Fruit fly (Drosophila melanogaster) whole organism, embryonic: ENCODE data around the gene CG3038.

Experiments
- Adf1 ChIP-seq: fragments of 200-800 bp; sonication (Bioruptor generic); IDR thresholded peaks from 2 replicates; pipeline ENCODE4 v1.3.6; 2022; ENCODE audit warnings: missing biosample characterization, missing genetic modification characterization
- Bgb ChIP-seq: fragments of 200-800 bp; sonication (Bioruptor generic); IDR thresholded peaks from 2 replicates; pipeline ENCODE4 v1.3.6; 2022; ENCODE audit warnings: missing biosample characterization, missing genetic modification characterization; ENCODE audit not compliant: partially characterized antibody
- CG1024 ChIP-seq: fragments of 200-800 bp; sonication (Bioruptor generic); IDR thresholded peaks from 2 replicates; pipeline ENCODE4 v1.3.6; 2022; ENCODE audit warnings: missing biosample characterization, missing genetic modification characterization
- CG1233 ChIP-seq: fragments of 200-800 bp; sonication (Bioruptor generic); optimal IDR thresholded peaks from 4 replicates; lab custom pipeline; 2018; ENCODE audit warnings: missing biosample characterization, mild to moderate bottlenecking, missing genetic modification characterization
- CG12769 ChIP-seq: fragments of 200-800 bp; sonication (Bioruptor generic); optimal IDR thresholded peaks from 2 replicates; lab custom pipeline; 2019; ENCODE audit warnings: missing biosample characterization, mild to moderate bottlenecking, missing genetic modification characterization, moderate library complexity
- CG14441 ChIP-seq: fragments of 200-800 bp; sonication (Bioruptor generic); IDR thresholded peaks from 2 replicates; pipeline ENCODE4 v1.3.6; 2022; ENCODE audit warnings: missing biosample characterization, missing genetic modification characterization
- CG14710 ChIP-seq: fragments of 200-800 bp; sonication (Bioruptor generic); optimal IDR thresholded peaks from 3 replicates; lab custom pipeline; 2019; ENCODE audit warnings: missing biosample characterization, mild to moderate bottlenecking, missing genetic modification characterization, moderate library complexity
- CG15269 ChIP-seq: fragments of 200-800 bp; sonication (Bioruptor generic); optimal IDR thresholded peaks from 2 replicates; lab custom pipeline; 2018; ENCODE audit warnings: missing biosample characterization, mild to moderate bottlenecking, missing genetic modification characterization, moderate library complexity
- CG1602 ChIP-seq: fragments of 200-800 bp; sonication (Bioruptor generic); optimal IDR thresholded peaks from 3 replicates; lab custom pipeline; 2016; ENCODE audit warnings: missing biosample characterization, missing genetic modification characterization
- CG1603 ChIP-seq: fragments of 200-800 bp; sonication (Bioruptor generic); optimal IDR thresholded peaks from 2 replicates; lab custom pipeline; 2019; ENCODE audit warnings: missing biosample characterization, mild to moderate bottlenecking, missing genetic modification characterization, moderate library complexity
- CG17385 ChIP-seq: fragments of 200-800 bp; sonication (Bioruptor generic); optimal IDR thresholded peaks from 3 replicates; lab custom pipeline; 2018; ENCODE audit warnings: missing biosample characterization, mild to moderate bottlenecking, missing genetic modification characterization
- CG17568 ChIP-seq: fragments of 200-800 bp; sonication (Bioruptor generic); optimal IDR thresholded peaks from 2 replicates; lab custom pipeline; 2018; ENCODE audit warnings: missing biosample characterization, mild to moderate bottlenecking, missing genetic modification characterization, moderate library complexity
- CG17612 ChIP-seq: fragments of 200-800 bp; sonication (Bioruptor generic); IDR thresholded peaks from 2 replicates; pipeline ENCODE4 v1.3.6; 2022; ENCODE audit warnings: missing biosample characterization, missing genetic modification characterization
- CG17802 ChIP-seq: fragments of 200-800 bp; sonication (Bioruptor generic); optimal IDR thresholded peaks from 2 replicates; lab custom pipeline; 2018; ENCODE audit warnings: missing biosample characterization, mild to moderate bottlenecking, missing genetic modification characterization, moderate library complexity
- CG18599 ChIP-seq: fragments of 200-800 bp; sonication (Bioruptor generic); optimal IDR thresholded peaks from 3 replicates; lab custom pipeline; 2017; ENCODE audit warnings: missing biosample characterization, missing genetic modification characterization, mild to moderate bottlenecking, moderate library complexity, missing genetic modification reagents
- CG2712 ChIP-seq: fragments of 200-800 bp; optimal IDR thresholded peaks from 3 replicates; lab custom pipeline; 2019; ENCODE audit warnings: missing biosample characterization, mild to moderate bottlenecking, missing genetic modification characterization, moderate library complexity
- CG2875 ChIP-seq: fragments of 200-800 bp; sonication (Bioruptor generic); optimal IDR thresholded peaks from 2 replicates; lab custom pipeline; 2017; ENCODE audit warnings: missing biosample characterization, mild to moderate bottlenecking, missing genetic modification characterization, missing genetic modification reagents
- CG31388 ChIP-seq: fragments of 200-800 bp; sonication (Bioruptor generic); optimal IDR thresholded peaks from 2 replicates; lab custom pipeline; 2016; ENCODE audit warnings: missing biosample characterization, missing genetic modification characterization
- CG3847 ChIP-seq: fragments of 200-800 bp; sonication (Bioruptor generic); IDR thresholded peaks from 2 replicates; pipeline ENCODE4 v1.3.6; 2022; ENCODE audit warnings: missing biosample characterization, missing genetic modification characterization
- CG4424 ChIP-seq: fragments of 200-800 bp; sonication (Bioruptor generic); optimal IDR thresholded peaks from 3 replicates; lab custom pipeline; 2016; ENCODE audit warnings: missing biosample characterization, missing genetic modification characterization
- CG4854 ChIP-seq: fragments of 200-800 bp; sonication (Bioruptor generic); optimal IDR thresholded peaks from 2 replicates; lab custom pipeline; 2016; ENCODE audit warnings: missing biosample characterization, missing genetic modification characterization, inconsistent platforms
- CG6175 ChIP-seq: fragments of 200-800 bp; sonication (Bioruptor generic); IDR thresholded peaks from 3 replicates; pipeline ENCODE4 v1.3.6; 2022; ENCODE audit warnings: missing biosample characterization, missing genetic modification characterization
- CG6654 ChIP-seq: fragments of 200-800 bp; sonication (Bioruptor generic); optimal IDR thresholded peaks from 2 replicates; lab custom pipeline; 2017; ENCODE audit warnings: missing biosample characterization, mild to moderate bottlenecking, missing genetic modification characterization
- CG7745 ChIP-seq: fragments of 200-800 bp; sonication (Bioruptor generic); optimal IDR thresholded peaks from 2 replicates; lab custom pipeline; 2018; ENCODE audit warnings: missing biosample characterization, mild to moderate bottlenecking, missing genetic modification characterization, moderate library complexity
- CG7987 ChIP-seq: fragments of 200-800 bp; sonication (Bioruptor generic); optimal IDR thresholded peaks from 2 replicates; lab custom pipeline; 2018; ENCODE audit warnings: missing biosample characterization, mild to moderate bottlenecking, missing genetic modification characterization, moderate library complexity
- Fer3 ChIP-seq: fragments of 200-800 bp; sonication (Bioruptor generic); optimal IDR thresholded peaks from 2 replicates; lab custom pipeline; 2018; ENCODE audit warnings: missing biosample characterization, mild to moderate bottlenecking, missing genetic modification characterization, moderate library complexity
- Hey ChIP-seq: fragments of 200-800 bp; sonication (Bioruptor generic); optimal IDR thresholded peaks from 3 replicates; lab custom pipeline; 2018; ENCODE audit warnings: missing biosample characterization, mild to moderate bottlenecking, missing genetic modification characterization
- Nf-YC ChIP-seq: fragments of 200-800 bp; optimal IDR thresholded peaks from 3 replicates; lab custom pipeline; 2019; ENCODE audit warnings: missing biosample characterization, mild to moderate bottlenecking, missing genetic modification characterization, moderate library complexity
- Pdp1 ChIP-seq, 2 experiments: fragments of 200-800 bp; sonication (Bioruptor generic); optimal IDR thresholded peaks; 3 replicates each; lab custom pipeline; 2016; ENCODE audit warnings: missing biosample characterization in 2 of 2, missing genetic modification characterization in 2 of 2, mild to moderate bottlenecking in 1 of 2, moderate library complexity in 1 of 2
- Poxn ChIP-seq: fragments of 200-800 bp; sonication (Bioruptor generic); IDR thresholded peaks from 2 replicates; pipeline ENCODE4 v1.3.6; 2022; ENCODE audit warnings: missing biosample characterization, missing genetic modification characterization
- Ravus ChIP-seq: fragments of 200-800 bp; sonication (Bioruptor generic); IDR thresholded peaks from 2 replicates; pipeline ENCODE4 v1.3.6; 2022; ENCODE audit warnings: missing biosample characterization, missing genetic modification characterization
- Side ChIP-seq: fragments of 200-800 bp; sonication (Bioruptor generic); optimal IDR thresholded peaks from 2 replicates; lab custom pipeline; 2016; ENCODE audit warnings: missing biosample characterization, missing genetic modification characterization
- bowl ChIP-seq: fragments of 200-800 bp; sonication (Bioruptor generic); IDR thresholded peaks from 2 replicates; pipeline ENCODE4 v1.3.6; 2022; ENCODE audit warnings: missing biosample characterization, missing genetic modification characterization
- cg ChIP-seq: fragments of 200-800 bp; sonication (Bioruptor generic); optimal IDR thresholded peaks from 3 replicates; lab custom pipeline; 2019; ENCODE audit warnings: missing biosample characterization, mild to moderate bottlenecking, missing genetic modification characterization, moderate library complexity
- chinmo ChIP-seq: fragments of 200-800 bp; sonication (Bioruptor generic); IDR thresholded peaks from 4 replicates; pipeline ENCODE4 v1.3.6; 2022; ENCODE audit warnings: missing biosample characterization, missing genetic modification characterization; ENCODE audit not compliant: partially characterized antibody
- eyg ChIP-seq: fragments of 200-800 bp; sonication (Bioruptor generic); optimal IDR thresholded peaks from 3 replicates; lab custom pipeline; 2016; ENCODE audit warnings: missing biosample characterization, missing genetic modification characterization
- fru ChIP-seq: fragments of >200 bp; optimal IDR thresholded peaks from 2 replicates; lab custom pipeline; 2017
- gcm ChIP-seq: fragments of 200-800 bp; sonication (Bioruptor generic); optimal IDR thresholded peaks from 2 replicates; lab custom pipeline; 2019; ENCODE audit warnings: missing biosample characterization, mild to moderate bottlenecking, missing genetic modification characterization, moderate library complexity
- klu ChIP-seq: fragments of 200-800 bp; sonication (Bioruptor generic); IDR thresholded peaks from 2 replicates; pipeline ENCODE4 v1.3.6; 2022; ENCODE audit warnings: missing biosample characterization, missing genetic modification characterization
- mam ChIP-seq: fragments of 200-800 bp; sonication (Bioruptor generic); optimal IDR thresholded peaks from 3 replicates; lab custom pipeline; 2016; ENCODE audit warnings: missing biosample characterization, missing genetic modification characterization
- peb ChIP-seq: fragments of 200-800 bp; sonication (Bioruptor generic); IDR thresholded peaks from 2 replicates; pipeline ENCODE4 v1.3.6; 2022; ENCODE audit warnings: missing biosample characterization, missing genetic modification characterization
- phol ChIP-seq: fragments of 200-800 bp; sonication (Bioruptor generic); optimal IDR thresholded peaks from 3 replicates; lab custom pipeline; 2018; ENCODE audit warnings: missing biosample characterization, mild to moderate bottlenecking, missing genetic modification characterization, moderate library complexity
- pros ChIP-seq: fragments of 200-800 bp; sonication (Bioruptor generic); optimal IDR thresholded peaks from 3 replicates; lab custom pipeline; 2019; ENCODE audit warnings: missing biosample characterization, mild to moderate bottlenecking, missing genetic modification characterization, moderate library complexity
- pzg ChIP-seq: fragments of 200-800 bp; sonication (Bioruptor generic); optimal IDR thresholded peaks from 3 replicates; lab custom pipeline; 2018; ENCODE audit warnings: missing biosample characterization, mild to moderate bottlenecking, missing genetic modification characterization, moderate library complexity
- tgo ChIP-seq: fragments of 200-800 bp; sonication (Bioruptor generic); IDR thresholded peaks from 3 replicates; pipeline ENCODE4 v1.3.6; 2022; ENCODE audit warnings: missing biosample characterization, missing genetic modification characterization

CG3038 gene

DNA sequence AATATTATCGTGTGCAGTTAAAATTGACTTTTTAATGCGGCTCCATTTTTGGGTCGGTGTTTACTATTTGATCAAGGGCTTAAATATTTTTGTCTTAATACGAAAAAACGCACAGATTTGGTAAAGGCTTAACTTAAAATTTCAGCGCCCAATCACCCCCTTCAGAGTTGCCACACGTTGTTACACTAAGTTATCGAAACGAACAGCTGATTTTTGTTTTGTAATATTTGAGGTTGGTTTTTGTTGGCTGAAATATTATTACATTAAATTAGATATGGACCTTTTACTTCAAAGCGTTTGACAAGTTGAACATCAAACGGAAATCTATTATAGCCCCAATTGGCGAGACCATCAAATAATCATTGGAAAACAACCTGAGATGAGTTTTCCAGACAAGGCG lies 9.0 kb upstream of the CG3038 start, which contains the start of gene CG42376 (continued):
- TF ChIP-seq CG1602 (GFP tag; lab: Kevin White, UChicago) (no peak), CG6175 (GFP tag; lab: Robert Waterston, UW) (no peak), CG1233 (no peak), CG12769 (tag; lab: Kevin White, UChicago) (no peak), CG7987 (GFP tag; lab: Kevin White, UChicago) (no peak)
- TF ChIP-seq, all 482 proteins: peak for 18

DNA sequence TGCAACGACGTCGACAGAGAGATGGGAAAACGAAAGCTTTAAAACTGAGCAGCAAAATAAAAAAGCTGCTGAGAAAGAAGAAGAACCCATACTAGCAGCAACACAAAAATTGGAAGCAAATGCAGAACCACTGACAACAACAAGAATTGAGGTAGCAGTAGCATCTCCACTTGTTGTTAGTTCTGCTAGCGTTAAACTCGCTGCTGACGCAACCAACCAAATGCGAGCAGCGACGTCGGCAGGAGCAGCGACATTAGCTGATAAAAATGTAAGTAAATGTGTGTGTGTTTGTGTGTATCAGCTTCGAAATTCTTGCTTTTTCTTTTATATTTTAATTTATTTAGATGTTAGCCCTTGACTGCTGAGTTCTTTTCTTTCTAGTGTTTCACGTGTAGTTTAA lies 1.7 kb upstream of the CG3038 start:
- TF ChIP-seq phol (tag; lab: Kevin White, UChicago) (no peak), CG2875 (no peak), CG15269 (no peak), CG2712 (tag; lab: Kevin White, UChicago) (no peak), peb (GFP tag; lab: Robert Waterston, UW) (no peak), Poxn (GFP tag; lab: Robert Waterston, UW) (no peak), CG6654 (no peak), tgo (GFP tag; lab: Robert Waterston, UW) (no peak), eyg (GFP tag; lab: Kevin White, UChicago) (no peak), CG31388 (no peak), chinmo (GFP tag; lab: Robert Waterston, UW) (peak; percentile 16; the same call in 1 of the 4 replicates), cg (GFP tag; lab: Kevin White, UChicago) (peak; percentile 35), CG17385 (GFP tag; lab: Kevin White, UChicago) (peak; percentile 16), pros (GFP tag; lab: Kevin White, UChicago) (no peak), Side (no peak), CG18599 (GFP tag; lab: Kevin White, UChicago) (no peak), Hey (tag; lab: Kevin White, UChicago) (no peak), CG17612 (GFP tag; lab: Robert Waterston, UW) (no peak), CG1024 (GFP tag; lab: Robert Waterston, UW) (no peak), CG17802 (tag; lab: Kevin White, UChicago) (no peak), Fer3 (tag; lab: Kevin White, UChicago) (no peak), CG17568 (no peak), CG7745 (tag; lab: Kevin White, UChicago) (no peak), Bgb (GFP tag; lab: Robert Waterston, UW) (no peak), gcm (no peak), klu (GFP tag; lab: Robert Waterston, UW) (no peak), CG4424 (GFP tag; lab: Kevin White, UChicago) (no peak), CG3847 (GFP tag; lab: Robert Waterston, UW) (no peak), mam (GFP tag; lab: Kevin White, UChicago) (no peak), Ravus (GFP tag; lab: Robert Waterston, UW) (no peak), CG4854 (GFP tag; lab: Kevin White, UChicago) (no peak), Adf1 (GFP tag; lab: Robert Waterston, UW) (peak; percentile 89), fru (lab: Kevin White, UChicago) (no peak), Nf-YC (tag; lab: Kevin White, UChicago) (no peak), CG1603 (tag; lab: Kevin White, UChicago) (no peak), bowl (GFP tag; lab: Robert Waterston, UW) (no peak), Pdp1 (GFP tag; optimal IDR thresholded peaks at IDR 0.05; lab: Kevin White, UChicago) (peak in 1 of 2 experiments; percentile 88), pzg (GFP tag; lab: Kevin White, UChicago) (no peak), CG14441 (no peak), CG14710 (tag; lab: Kevin White, UChicago) (no peak)
